Worm (Caenorhabditis elegans) whole organism, L4/young adult: ENCODE data around the gene C32D5.14.

Experiments
- W03F9.2 ChIP-seq: fragments of 150-350 bp; optimal IDR thresholded peaks from 2 replicates; lab custom pipeline; 2014; ENCODE audit warnings: missing biosample characterization, missing genetic modification characterization
- dao-5 ChIP-seq: sonication (generic microtip); optimal IDR thresholded peaks from 2 replicates; lab custom pipeline; 2016; ENCODE audit warnings: missing genotype, missing genetic modification characterization, moderate library complexity, missing compliant biosample characterization
- him-1 ChIP-seq: sonication (generic microtip); optimal IDR thresholded peaks from 2 replicates; lab custom pipeline; 2016; ENCODE audit warnings: missing genotype, missing genetic modification reagents, missing genetic modification characterization, missing compliant biosample characterization

DNA sequence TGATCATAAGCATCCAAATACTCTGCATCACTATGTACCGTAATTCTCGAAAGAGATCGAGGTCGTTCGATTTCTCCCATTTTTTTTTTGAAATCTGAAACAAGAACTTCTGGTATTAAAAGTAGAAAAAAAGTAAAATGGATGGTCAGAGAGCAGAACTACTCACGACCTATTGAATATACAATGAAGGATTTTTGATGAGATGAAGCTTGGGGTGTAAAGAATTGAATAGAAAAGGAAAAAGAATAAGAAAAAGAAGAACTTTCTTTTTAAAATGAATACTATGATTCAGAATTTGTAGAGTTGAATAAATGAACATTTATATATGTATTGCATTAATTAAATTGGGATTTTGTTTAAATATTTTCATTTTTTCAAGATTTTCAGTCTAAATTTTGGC is 1.4 kb upstream of the C32D5.14 start, which contains the start of gene ttc-39B:
- TF ChIP-seq him-1 (tag; lab: Kevin White, UChicago) (no peak), dao-5 (tag; lab: Kevin White, UChicago) (no peak), W03F9.2 (tag; lab: Kevin White, UChicago) (no peak)
